Fruit fly (Drosophila melanogaster) whole organism, embryonic: Measurements from ENCODE around the gene CG43245.

ENCODE experiments used
- Asciz ChIP-seq: fragments of 200-800 bp; sonication (Bioruptor generic); optimal IDR thresholded peaks from 2 replicates; lab custom pipeline; 2017; ENCODE audit warnings: missing biosample characterization, mild to moderate bottlenecking, missing genetic modification characterization, missing genetic modification reagents
- Bteb2 ChIP-seq: fragments of 200-800 bp; sonication (Bioruptor generic); optimal IDR thresholded peaks from 2 replicates; lab custom pipeline; 2016; ENCODE audit warnings: missing biosample characterization, missing genetic modification characterization
- CG10209 ChIP-seq: fragments of 200-800 bp; sonication (Bioruptor generic); optimal IDR thresholded peaks from 3 replicates; lab custom pipeline; 2017; ENCODE audit warnings: missing biosample characterization, mild to moderate bottlenecking, missing genetic modification characterization, missing genetic modification reagents
- CG1024 ChIP-seq: fragments of 200-800 bp; sonication (Bioruptor generic); IDR thresholded peaks from 2 replicates; pipeline ENCODE4 v1.3.6; 2022; ENCODE audit warnings: missing biosample characterization, missing genetic modification characterization
- CG10366 ChIP-seq: fragments of 200-800 bp; sonication (Bioruptor generic); IDR thresholded peaks from 2 replicates; pipeline ENCODE4 v1.3.6; 2022; ENCODE audit warnings: missing biosample characterization, missing genetic modification characterization
- CG10565 ChIP-seq: fragments of 200-800 bp; sonication (Bioruptor generic); optimal IDR thresholded peaks from 3 replicates; lab custom pipeline; 2016; ENCODE audit warnings: missing biosample characterization, mild to moderate bottlenecking, missing genetic modification characterization
- CG11695 ChIP-seq: fragments of 200-800 bp; sonication (Bioruptor generic); IDR thresholded peaks from 3 replicates; pipeline ENCODE4 v1.3.6; 2022; ENCODE audit warnings: missing biosample characterization, missing genetic modification characterization
- CG12071 ChIP-seq: fragments of 200-800 bp; sonication (Bioruptor generic); optimal IDR thresholded peaks from 3 replicates; lab custom pipeline; 2018; ENCODE audit warnings: missing biosample characterization, mild to moderate bottlenecking, missing genetic modification characterization
- CG12236 ChIP-seq: fragments of 200-800 bp; sonication (Bioruptor generic); optimal IDR thresholded peaks from 2 replicates; lab custom pipeline; 2016; ENCODE audit warnings: missing biosample characterization, missing genetic modification characterization
- CG12659 ChIP-seq: fragments of 200-800 bp; sonication (Bioruptor generic); optimal IDR thresholded peaks from 3 replicates; lab custom pipeline; 2017; ENCODE audit warnings: mild to moderate bottlenecking, missing biosample characterization, missing genetic modification reagents, missing genetic modification characterization
- CG1602 ChIP-seq: fragments of 200-800 bp; sonication (Bioruptor generic); optimal IDR thresholded peaks from 3 replicates; lab custom pipeline; 2016; ENCODE audit warnings: missing biosample characterization, missing genetic modification characterization
- CG1647 ChIP-seq: fragments of 200-800 bp; sonication (Bioruptor generic); optimal IDR thresholded peaks from 3 replicates; lab custom pipeline; 2016; ENCODE audit warnings: missing biosample characterization, missing genetic modification characterization
- CG17361 ChIP-seq: fragments of 200-800 bp; sonication (Bioruptor generic); IDR thresholded peaks from 3 replicates; pipeline ENCODE4 v1.3.6; 2022; ENCODE audit warnings: missing biosample characterization, missing genetic modification characterization
- CG1832 ChIP-seq: fragments of 200-800 bp; sonication (Bioruptor generic); optimal IDR thresholded peaks from 2 replicates; lab custom pipeline; 2017; ENCODE audit warnings: missing biosample characterization, mild to moderate bottlenecking, missing genetic modification characterization, inconsistent platforms
- CG4854 ChIP-seq: fragments of 200-800 bp; sonication (Bioruptor generic); optimal IDR thresholded peaks from 2 replicates; lab custom pipeline; 2016; ENCODE audit warnings: missing biosample characterization, missing genetic modification characterization, inconsistent platforms
- CG6175 ChIP-seq: fragments of 200-800 bp; sonication (Bioruptor generic); IDR thresholded peaks from 3 replicates; pipeline ENCODE4 v1.3.6; 2022; ENCODE audit warnings: missing biosample characterization, missing genetic modification characterization
- CG6791 ChIP-seq: fragments of 200-800 bp; sonication (Bioruptor generic); IDR thresholded peaks from 3 replicates; pipeline ENCODE4 v1.3.6; 2022; ENCODE audit warnings: missing biosample characterization, missing genetic modification characterization; ENCODE audit not compliant: partially characterized antibody
- CG7271 ChIP-seq: fragments of 200-800 bp; sonication (Bioruptor generic); optimal IDR thresholded peaks from 2 replicates; lab custom pipeline; 2018; ENCODE audit warnings: missing biosample characterization, mild to moderate bottlenecking, missing genetic modification characterization, moderate library complexity
- CG7786 ChIP-seq: fragments of 200-800 bp; sonication (Bioruptor generic); optimal IDR thresholded peaks from 2 replicates; lab custom pipeline; 2016; ENCODE audit warnings: missing biosample characterization, missing genetic modification characterization
- CG9797 ChIP-seq: fragments of 200-800 bp; sonication (Bioruptor generic); optimal IDR thresholded peaks from 3 replicates; lab custom pipeline; 2018; ENCODE audit warnings: missing biosample characterization, mild to moderate bottlenecking, missing genetic modification characterization
- Camta ChIP-seq: fragments of 200-800 bp; sonication (Bioruptor generic); optimal IDR thresholded peaks from 2 replicates; lab custom pipeline; 2016; ENCODE audit warnings: missing biosample characterization, missing genetic modification characterization
- MTF-1 ChIP-seq: fragments of 200-800 bp; sonication (Bioruptor generic); optimal IDR thresholded peaks from 2 replicates; lab custom pipeline; 2018; ENCODE audit warnings: missing biosample characterization, mild to moderate bottlenecking, missing genetic modification characterization, borderline replicate concordance
- NC2β ChIP-seq: fragments of 200-800 bp; sonication (Bioruptor generic); optimal IDR thresholded peaks from 2 replicates; lab custom pipeline; 2016; ENCODE audit warnings: missing biosample characterization, missing genetic modification characterization
- Ravus ChIP-seq: fragments of 200-800 bp; sonication (Bioruptor generic); IDR thresholded peaks from 2 replicates; pipeline ENCODE4 v1.3.6; 2022; ENCODE audit warnings: missing biosample characterization, missing genetic modification characterization
- Side ChIP-seq: fragments of 200-800 bp; sonication (Bioruptor generic); optimal IDR thresholded peaks from 2 replicates; lab custom pipeline; 2016; ENCODE audit warnings: missing biosample characterization, missing genetic modification characterization
- Sox100B ChIP-seq: fragments of 200-800 bp; sonication (Bioruptor generic); optimal IDR thresholded peaks from 3 replicates; lab custom pipeline; 2018; ENCODE audit warnings: missing biosample characterization, mild to moderate bottlenecking, missing genetic modification characterization
- Trl ChIP-seq, 3 experiments: fragments of >200 bp in 2 of 3; fragments of 200-800 bp in 1 of 3; sonication (Bioruptor generic) in 1 of 3; optimal IDR thresholded peaks; 2 replicates in 1 of 3; 3 replicates in 2 of 3; lab custom pipeline; 2016 to 2017; ENCODE audit warnings: missing biosample characterization in 1 of 3, missing genetic modification characterization in 1 of 3
- bab2 ChIP-seq: fragments of 200-800 bp; sonication (Bioruptor generic); optimal IDR thresholded peaks from 2 replicates; lab custom pipeline; 2016; ENCODE audit warnings: missing biosample characterization, missing genetic modification characterization
- btn ChIP-seq: fragments of 200-800 bp; sonication (Bioruptor generic); optimal IDR thresholded peaks from 2 replicates; lab custom pipeline; 2016; ENCODE audit warnings: missing biosample characterization, missing genetic modification characterization
- cad ChIP-seq: fragments of >200 bp; optimal IDR thresholded peaks from 2 replicates; lab custom pipeline; 2017; ENCODE audit warnings: missing biosample characterization, missing genetic modification characterization
- caup ChIP-seq: fragments of 200-800 bp; sonication (Bioruptor generic); optimal IDR thresholded peaks from 3 replicates; lab custom pipeline; 2017; ENCODE audit warnings: missing biosample characterization, mild to moderate bottlenecking, missing genetic modification characterization, moderate library complexity; ENCODE audit not compliant: severe bottlenecking
- corto ChIP-seq: fragments of 200-800 bp; sonication (Bioruptor generic); optimal IDR thresholded peaks from 2 replicates; lab custom pipeline; 2016; ENCODE audit warnings: missing biosample characterization, mild to moderate bottlenecking, missing genetic modification characterization, moderate library complexity
- fd64A ChIP-seq: fragments of 200-800 bp; sonication (Bioruptor generic); optimal IDR thresholded peaks from 3 replicates; lab custom pipeline; 2018; ENCODE audit warnings: missing biosample characterization, mild to moderate bottlenecking, missing genetic modification characterization
- klu ChIP-seq: fragments of 200-800 bp; sonication (Bioruptor generic); IDR thresholded peaks from 2 replicates; pipeline ENCODE4 v1.3.6; 2022; ENCODE audit warnings: missing biosample characterization, missing genetic modification characterization
- mld ChIP-seq: fragments of 200-800 bp; sonication (Bioruptor generic); IDR thresholded peaks from 3 replicates; pipeline ENCODE4 v1.3.6; 2022; ENCODE audit warnings: missing biosample characterization, missing genetic modification characterization; ENCODE audit not compliant: partially characterized antibody
- nau ChIP-seq: fragments of 200-800 bp; sonication (Bioruptor generic); optimal IDR thresholded peaks from 3 replicates; lab custom pipeline; 2017; ENCODE audit warnings: missing biosample characterization, mild to moderate bottlenecking, missing genetic modification characterization, missing genetic modification reagents
- nerfin-1 ChIP-seq: fragments of 200-800 bp; sonication (Bioruptor generic); optimal IDR thresholded peaks from 3 replicates; lab custom pipeline; 2019; ENCODE audit warnings: missing biosample characterization, mild to moderate bottlenecking, missing genetic modification characterization, moderate library complexity
- phol ChIP-seq: fragments of 200-800 bp; sonication (Bioruptor generic); optimal IDR thresholded peaks from 3 replicates; lab custom pipeline; 2018; ENCODE audit warnings: missing biosample characterization, mild to moderate bottlenecking, missing genetic modification characterization, moderate library complexity
- pnt ChIP-seq: fragments of 200-800 bp; sonication (Bioruptor generic); optimal IDR thresholded peaks from 3 replicates; lab custom pipeline; 2016; ENCODE audit warnings: missing biosample characterization, missing genetic modification characterization
- pzg ChIP-seq: fragments of 200-800 bp; sonication (Bioruptor generic); optimal IDR thresholded peaks from 3 replicates; lab custom pipeline; 2018; ENCODE audit warnings: missing biosample characterization, mild to moderate bottlenecking, missing genetic modification characterization, moderate library complexity
- rib ChIP-seq: fragments of 200-800 bp; sonication (Bioruptor generic); IDR thresholded peaks from 2 replicates; pipeline ENCODE4 v1.3.6; 2022; ENCODE audit warnings: missing biosample characterization, missing genetic modification characterization
- sc ChIP-seq, 3 experiments: fragments of >200 bp in 2 of 3; fragments of 200-800 bp in 1 of 3; sonication (Bioruptor generic) in 1 of 3; optimal IDR thresholded peaks; 2 replicates in 2 of 3; 3 replicates in 1 of 3; lab custom pipeline; 2017; ENCODE audit warnings: mild to moderate bottlenecking in 1 of 3, missing biosample characterization in 1 of 3, missing genetic modification characterization in 1 of 3, missing genetic modification reagents in 1 of 3
- sens ChIP-seq: fragments of 200-800 bp; sonication (Bioruptor generic); peaks from one replicate; lab custom pipeline; 2016; ENCODE audit warnings: missing biosample characterization, missing genetic modification characterization
- tap ChIP-seq: fragments of 200-800 bp; optimal IDR thresholded peaks from 3 replicates; lab custom pipeline; 2019; ENCODE audit warnings: missing biosample characterization, mild to moderate bottlenecking, missing genetic modification characterization, moderate library complexity
- tio ChIP-seq: fragments of 200-800 bp; sonication (Bioruptor generic); optimal IDR thresholded peaks from 2 replicates; lab custom pipeline; 2017; ENCODE audit warnings: missing biosample characterization, missing genetic modification characterization, inconsistent platforms
- trh ChIP-seq: fragments of 200-800 bp; sonication (Bioruptor generic); optimal IDR thresholded peaks from 2 replicates; lab custom pipeline; 2016; ENCODE audit warnings: missing biosample characterization, missing genetic modification characterization
- unc-4 ChIP-seq: fragments of 200-800 bp; sonication (Bioruptor generic); IDR thresholded peaks from 2 replicates; pipeline ENCODE4 v1.3.6; 2022; ENCODE audit warnings: missing biosample characterization, missing genetic modification characterization; ENCODE audit not compliant: partially characterized antibody

Gene CG43245

DNA sequence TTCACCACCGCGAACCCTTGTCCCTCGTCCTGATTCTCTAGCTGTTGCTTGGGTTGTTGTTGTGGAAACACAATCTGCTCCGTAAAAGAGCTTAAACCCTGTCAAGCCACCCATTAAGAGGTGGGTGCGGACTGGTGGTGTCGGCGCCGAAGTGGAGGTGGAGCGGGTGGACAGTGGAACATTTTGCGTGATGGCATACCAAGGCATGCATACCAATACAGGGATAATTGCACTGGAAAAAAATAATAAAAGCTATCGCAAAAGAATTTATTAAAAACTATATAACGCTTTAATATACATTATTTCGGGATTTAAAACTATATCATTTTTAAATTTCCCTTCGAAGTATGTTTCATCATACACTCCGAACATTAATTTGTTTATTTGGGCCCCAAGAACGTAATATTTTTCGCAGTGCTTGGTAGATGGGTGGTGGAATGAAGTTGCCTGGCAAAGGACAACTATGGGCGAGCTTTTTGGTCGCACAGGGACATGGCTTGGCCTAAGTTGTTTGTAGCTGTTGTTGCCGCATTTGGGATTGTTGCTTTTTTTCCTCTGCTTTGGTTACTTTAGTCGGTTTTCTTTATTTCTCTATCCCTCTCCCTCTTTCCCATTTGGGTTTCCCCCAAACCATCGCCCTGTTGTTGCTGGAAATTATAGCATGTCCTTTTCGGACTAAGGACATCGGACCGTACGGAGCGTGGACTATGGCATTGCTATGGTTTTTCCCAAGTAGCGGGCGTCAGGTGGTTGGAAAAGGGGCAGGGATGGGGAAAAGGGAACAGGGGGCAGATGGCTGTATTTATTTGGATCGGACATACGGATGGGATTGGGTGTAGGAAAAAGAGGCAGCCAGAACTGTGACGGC, 50.9 kb downstream of the CG43245 start (continued):
- no peak for TF ChIP-seq Trl (optimal IDR thresholded peaks at IDR 0.05; lab: Kevin White, UChicago)
- TF ChIP-seq Trl (GFP tag; optimal IDR thresholded peaks at IDR 0.05; lab: Kevin White, UChicago): peak; percentile 31
- TF ChIP-seq sens (GFP tag; lab: Kevin White, UChicago): peak; percentile 94
- TF ChIP-seq rib (GFP tag; lab: Robert Waterston, UW): 0 out of 2 replicates have a peak, but pooled peaks have one; percentile 43
- TF ChIP-seq Sox100B: peak; percentile 71
- no peak for TF ChIP-seq fd64A (GFP tag; lab: Kevin White, UChicago)
- peak; percentile 76; the same call in 2 of the 3 replicates for TF ChIP-seq CG11695 (GFP tag; lab: Robert Waterston, UW)
- TF ChIP-seq CG7786 (GFP tag; lab: Kevin White, UChicago): peak; percentile 29
- no peak for TF ChIP-seq CG10565 (GFP tag; lab: Kevin White, UChicago)
- peak; percentile 17 for TF ChIP-seq CG1647 (GFP tag; lab: Kevin White, UChicago)
- TF ChIP-seq NC2β (GFP tag; lab: Kevin White, UChicago): no peak
- peak; percentile 37 for TF ChIP-seq nau (GFP tag; lab: Kevin White, UChicago)
- TF ChIP-seq CG6175: no peak
- TF ChIP-seq CG6791: no peak
- TF ChIP-seq CG1024 (GFP tag; lab: Robert Waterston, UW): peak; percentile 52; the same call in 1 of the 2 replicates
- peak; percentile 78 for TF ChIP-seq phol (tag; lab: Kevin White, UChicago)
- no peak for TF ChIP-seq unc-4 (GFP tag; lab: Robert Waterston, UW)
- TF ChIP-seq trh: no peak
- no peak for TF ChIP-seq CG12236
- peak; percentile 70 for TF ChIP-seq CG12659 (GFP tag; lab: Kevin White, UChicago)
- TF ChIP-seq pzg (GFP tag; lab: Kevin White, UChicago): no peak
- TF ChIP-seq CG4854 (GFP tag; lab: Kevin White, UChicago): peak; percentile 61
- peak; percentile 32 for TF ChIP-seq tio (GFP tag; lab: Kevin White, UChicago)
- no peak for TF ChIP-seq CG1832 (GFP tag; lab: Kevin White, UChicago)
- TF ChIP-seq nerfin-1 (tag; lab: Kevin White, UChicago): peak; percentile 97
- no peak for TF ChIP-seq MTF-1
- peak; percentile 48 for TF ChIP-seq Bteb2
- TF ChIP-seq caup (GFP tag; lab: Kevin White, UChicago): peak; percentile 83
- peak; percentile 42 for TF ChIP-seq Asciz (GFP tag; lab: Kevin White, UChicago)
- TF ChIP-seq CG10209 (GFP tag; lab: Kevin White, UChicago): peak; percentile 68
- TF ChIP-seq Camta: no peak
- peak; percentile 44 for TF ChIP-seq pnt (GFP tag; lab: Kevin White, UChicago)
- TF ChIP-seq CG12071 (GFP tag; lab: Kevin White, UChicago): peak; percentile 61
- peak; percentile 58 for TF ChIP-seq CG10366 (GFP tag; lab: Robert Waterston, UW)
- TF ChIP-seq cad (GFP tag; lab: Kevin White, UChicago): no peak
- TF ChIP-seq CG7271 (tag; lab: Kevin White, UChicago): no peak
- peak; percentile 11; the same call in 1 of the 2 replicates for TF ChIP-seq Ravus (GFP tag; lab: Robert Waterston, UW)
- peak; percentile 36 for TF ChIP-seq Side (GFP tag; lab: Kevin White, UChicago)
- TF ChIP-seq CG1602: peak; percentile 51
- TF ChIP-seq sc (optimal IDR thresholded peaks at IDR 0.05; lab: Kevin White, UChicago): no peak
- peak; percentile 8 for TF ChIP-seq sc (GFP tag; optimal IDR thresholded peaks at IDR 0.05; lab: Kevin White, UChicago)
- no peak for TF ChIP-seq corto (GFP tag; lab: Kevin White, UChicago)
- TF ChIP-seq btn (GFP tag; lab: Kevin White, UChicago): no peak
- no peak for TF ChIP-seq mld (GFP tag; lab: Robert Waterston, UW)
- no peak for TF ChIP-seq CG9797 (GFP tag; lab: Kevin White, UChicago)
- peak; percentile 65 for TF ChIP-seq CG17361 (GFP tag; lab: Robert Waterston, UW)
- TF ChIP-seq bab2 (GFP tag; lab: Kevin White, UChicago): peak; percentile 32
- 0 out of 2 replicates have a peak, but pooled peaks have one; percentile 28 for TF ChIP-seq klu (GFP tag; lab: Robert Waterston, UW)
- peak; percentile 60 for TF ChIP-seq tap
